Worm (Caenorhabditis elegans) whole organism, L3 larva: ENCODE results near the gene plpp-1.1.

ENCODE experiments used
- ZK546.5 ChIP-seq: sonication (generic microtip); optimal IDR thresholded peaks from 2 replicates; lab custom pipeline; 2017; ENCODE audit warnings: missing biosample characterization, missing genetic modification characterization
- aly-2 ChIP-seq: fragments of 150-350 bp; optimal IDR thresholded peaks from 2 replicates; lab custom pipeline; 2014; ENCODE audit warnings: missing biosample characterization, missing genetic modification characterization
- ama-1 ChIP-seq: fragments of 150-350 bp; optimal IDR thresholded peaks from 2 replicates; lab custom pipeline; 2018
- ceh-16 ChIP-seq: sonication (generic microtip); optimal IDR thresholded peaks from 2 replicates; lab custom pipeline; 2017; ENCODE audit warnings: missing biosample characterization, missing genetic modification characterization
- ceh-28 ChIP-seq: fragments of 150-350 bp; optimal IDR thresholded peaks from 2 replicates; lab custom pipeline; 2014; ENCODE audit warnings: missing biosample characterization, missing genetic modification reagents, missing genetic modification characterization
- ceh-9 ChIP-seq: sonication (generic microtip); optimal IDR thresholded peaks from 2 replicates; lab custom pipeline; 2018; ENCODE audit warnings: missing biosample characterization, missing genetic modification characterization
- daf-12 ChIP-seq: fragments of 150-350 bp; optimal IDR thresholded peaks from 2 replicates; lab custom pipeline; 2014; ENCODE audit warnings: missing biosample characterization, missing genetic modification reagents, missing genetic modification characterization
- egl-5 ChIP-seq: fragments of 150-350 bp; optimal IDR thresholded peaks from 2 replicates; lab custom pipeline; 2017; ENCODE audit warnings: missing biosample characterization, missing genetic modification reagents, missing genetic modification characterization, inconsistent platforms
- elt-1 ChIP-seq: fragments of 150-350 bp; optimal IDR thresholded peaks from 2 replicates; lab custom pipeline; 2014; ENCODE audit warnings: missing biosample characterization, missing genetic modification characterization
- elt-2 ChIP-seq: sonication (generic microtip); optimal IDR thresholded peaks from 2 replicates; lab custom pipeline; 2016; ENCODE audit warnings: missing genetic modification reagents, mild to moderate bottlenecking, missing genetic modification characterization, missing compliant biosample characterization
- elt-3 ChIP-seq, 3 experiments: fragments of 150-350 bp in 1 of 3; sonication (generic microtip) in 2 of 3; optimal IDR thresholded peaks; 2 replicates in 2 of 3; 4 replicates in 1 of 3; lab custom pipeline; 2014 to 2017; ENCODE audit warnings: missing biosample characterization in 3 of 3, missing genetic modification characterization in 3 of 3
- fkh-10 ChIP-seq: sonication (generic microtip); optimal IDR thresholded peaks from 2 replicates; lab custom pipeline; 2017; ENCODE audit warnings: missing biosample characterization, missing genetic modification reagents, missing genetic modification characterization
- fkh-2 ChIP-seq: fragments of 150-350 bp; optimal IDR thresholded peaks from 2 replicates; lab custom pipeline; 2014; ENCODE audit warnings: missing biosample characterization, missing genetic modification reagents, missing genetic modification characterization
- fos-1 ChIP-seq: fragments of 150-350 bp; optimal IDR thresholded peaks from 2 replicates; lab custom pipeline; 2014; ENCODE audit warnings: missing biosample characterization, missing genetic modification characterization
- hmg-11 ChIP-seq: sonication (generic microtip); optimal IDR thresholded peaks from 2 replicates; lab custom pipeline; 2016; ENCODE audit warnings: missing genetic modification characterization, missing compliant biosample characterization
- jun-1 ChIP-seq: fragments of 150-350 bp; optimal IDR thresholded peaks from 2 replicates; lab custom pipeline; 2014; ENCODE audit warnings: missing biosample characterization, missing genetic modification reagents, missing genetic modification characterization
- lin-15B ChIP-seq: fragments of 150-350 bp; optimal IDR thresholded peaks from 2 replicates; lab custom pipeline; 2014; ENCODE audit warnings: missing biosample characterization, missing genetic modification characterization
- lin-39 ChIP-seq: fragments of 150-350 bp; optimal IDR thresholded peaks from 2 replicates; lab custom pipeline; 2018; ENCODE audit warnings: missing biosample characterization, missing genetic modification reagents, missing genetic modification characterization
- mml-1 ChIP-seq: fragments of 150-350 bp; sonication (generic microtip); optimal IDR thresholded peaks from 3 replicates; lab custom pipeline; 2014; ENCODE audit warnings: missing biosample characterization, missing genetic modification characterization
- nfya-1 ChIP-seq: sonication (generic microtip); optimal IDR thresholded peaks from 2 replicates; lab custom pipeline; 2017; ENCODE audit warnings: missing genetic modification characterization, mild to moderate bottlenecking, missing compliant biosample characterization, antibody characterized with exemption, moderate library complexity; ENCODE audit not compliant: insufficient read depth
- nhr-11 ChIP-seq: fragments of 150-350 bp; optimal IDR thresholded peaks from 2 replicates; lab custom pipeline; 2014; ENCODE audit warnings: missing biosample characterization, missing genetic modification characterization
- nhr-23 ChIP-seq: fragments of 150-350 bp; optimal IDR thresholded peaks from 2 replicates; lab custom pipeline; 2014; ENCODE audit warnings: missing biosample characterization, missing genetic modification reagents, missing genetic modification characterization
- nhr-25 ChIP-seq: sonication (generic microtip); optimal IDR thresholded peaks from 2 replicates; lab custom pipeline; 2017; ENCODE audit warnings: missing biosample characterization, missing genetic modification characterization
- nhr-67 ChIP-seq: fragments of 150-350 bp; optimal IDR thresholded peaks from 2 replicates; lab custom pipeline; 2014; ENCODE audit warnings: missing biosample characterization, missing genetic modification characterization
- nhr-76 ChIP-seq: fragments of 150-350 bp; sonication (generic microtip); optimal IDR thresholded peaks from 5 replicates; lab custom pipeline; 2014; ENCODE audit warnings: missing biosample characterization, missing genetic modification characterization
- pha-4 ChIP-seq: fragments of 150-350 bp; optimal IDR thresholded peaks from 2 replicates; lab custom pipeline; 2014; ENCODE audit warnings: missing biosample characterization, missing genetic modification reagents, missing genetic modification characterization
- pqm-1 ChIP-seq: fragments of 150-350 bp; optimal IDR thresholded peaks from 2 replicates; lab custom pipeline; 2017; ENCODE audit warnings: missing biosample characterization, missing genetic modification characterization, inconsistent platforms
- sea-2 ChIP-seq: fragments of 150-350 bp; sonication (generic microtip); optimal IDR thresholded peaks from 4 replicates; lab custom pipeline; 2014; ENCODE audit warnings: missing biosample characterization, missing genetic modification reagents, missing genetic modification characterization
- snpc-4 ChIP-seq: fragments of 150-350 bp; optimal IDR thresholded peaks from 2 replicates; lab custom pipeline; 2014; ENCODE audit warnings: missing biosample characterization, missing genetic modification characterization
- tbx-2 ChIP-seq: sonication (generic microtip); optimal IDR thresholded peaks from 2 replicates; lab custom pipeline; 2016; ENCODE audit warnings: mild to moderate bottlenecking, missing genetic modification characterization, missing compliant biosample characterization
- unc-39 ChIP-seq: sonication (generic microtip); optimal IDR thresholded peaks from 4 replicates; lab custom pipeline; 2017; ENCODE audit warnings: missing biosample characterization, missing genetic modification characterization
- ztf-11 ChIP-seq: fragments of 150-350 bp; optimal IDR thresholded peaks from 2 replicates; lab custom pipeline; 2014; ENCODE audit warnings: missing biosample characterization, missing genetic modification characterization

plpp-1.1 gene

DNA sequence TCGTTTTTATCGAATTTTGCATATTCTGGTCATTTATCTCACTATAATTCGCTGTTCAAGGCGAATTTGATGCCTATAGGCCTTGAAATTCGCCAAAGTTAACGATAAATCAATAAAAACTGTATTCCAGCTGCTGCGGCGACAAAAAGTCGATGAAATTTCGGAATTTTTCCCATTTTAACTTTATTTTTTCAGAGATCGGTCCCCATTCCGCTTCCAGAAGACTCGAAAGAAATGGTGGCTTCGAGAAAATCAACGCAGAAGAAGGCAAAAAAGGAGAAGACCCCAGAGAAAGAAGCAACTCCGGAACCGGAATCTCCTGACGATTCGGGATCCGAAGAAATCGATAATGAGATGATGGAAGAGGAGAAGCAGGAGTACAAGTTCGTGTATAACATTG is 7.3 kb upstream of the plpp-1.1 start:
- TF ChIP-seq egl-5 (tag; lab: Kevin White, UChicago), result no peak

DNA sequence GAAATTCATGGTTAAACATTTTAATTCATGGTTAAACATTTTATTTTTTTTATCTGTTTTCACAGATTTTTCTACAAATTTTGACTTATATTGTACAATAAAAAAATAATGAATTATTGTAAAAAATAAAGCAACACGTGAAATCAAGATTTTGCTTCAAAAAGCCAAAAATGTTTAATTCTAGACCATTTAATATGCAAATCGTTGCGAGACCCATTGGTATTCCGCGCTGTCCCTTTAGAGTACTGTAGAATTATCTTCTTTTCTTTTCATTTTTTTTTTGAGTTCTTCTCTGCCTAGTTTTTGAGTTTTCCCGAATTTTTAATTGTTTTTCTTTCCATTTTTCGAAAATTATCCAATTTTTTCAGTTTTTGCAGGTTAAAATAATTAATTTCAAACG is 6.3 kb upstream of the plpp-1.1 start, which contains the start of gene Y14H12B.1:
TSS of gene Y14H12B.1 (plus strand) at position 363 of the 400 bp plus-strand sequence.
- TF ChIP-seq elt-1 (tag; lab: Kevin White, UChicago), result no peak

DNA sequence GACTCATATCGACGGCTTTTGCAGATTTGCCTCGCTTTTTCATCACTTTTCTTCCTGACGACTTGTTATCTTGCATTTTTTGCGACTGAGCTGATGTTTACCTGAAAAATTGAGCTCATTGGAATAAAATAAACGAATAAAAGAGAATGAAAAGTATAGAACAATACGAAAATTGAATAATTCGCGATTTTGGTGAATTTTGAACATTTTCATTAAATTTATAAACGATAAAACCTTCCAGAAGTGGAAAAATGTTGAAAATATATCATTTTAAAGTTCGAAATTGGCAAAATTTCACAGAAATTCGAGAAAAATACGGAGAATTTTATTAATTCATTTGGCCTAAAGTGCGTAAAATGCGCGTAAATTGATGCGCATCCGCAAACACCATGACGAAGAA is 5.8 kb upstream of the plpp-1.1 start, which contains the start of gene Y14H12B.2:
TSS of gene Y14H12B.2 (minus strand) at position 101 of the 400 bp plus-strand sequence.
- TF ChIP-seq sea-2 (GFP tag; lab: Kevin White, UChicago) (no peak), ama-1 (lab: Kevin White, UChicago) (no peak)

DNA sequence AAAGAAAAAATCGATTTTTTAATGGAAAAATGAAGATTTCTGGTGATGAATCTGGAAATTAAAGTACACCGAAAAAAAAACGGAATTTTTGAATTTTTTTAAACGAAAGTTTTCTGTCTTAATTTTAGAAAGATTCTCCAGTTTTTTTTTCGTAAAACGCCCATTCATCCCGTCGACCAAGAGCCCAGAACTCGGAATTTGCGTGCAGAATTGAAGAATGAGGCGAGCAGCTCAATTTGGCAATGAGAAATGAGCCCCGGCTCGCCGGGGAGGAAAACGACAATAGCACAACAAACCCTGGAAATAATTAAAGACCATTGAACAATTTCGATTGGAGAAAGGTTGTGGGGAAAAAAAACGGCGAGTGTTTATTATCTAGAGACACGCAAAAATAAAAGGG is 4.0 kb upstream of the plpp-1.1 start:
- TF ChIP-seq lin-39 (tag; lab: Kevin White, UChicago), result peak; percentile 4
- no peak for TF ChIP-seq elt-1 (tag; lab: Kevin White, UChicago)
- TF ChIP-seq ztf-11, result no peak
- TF ChIP-seq, all 47 proteins: peak for 1

DNA sequence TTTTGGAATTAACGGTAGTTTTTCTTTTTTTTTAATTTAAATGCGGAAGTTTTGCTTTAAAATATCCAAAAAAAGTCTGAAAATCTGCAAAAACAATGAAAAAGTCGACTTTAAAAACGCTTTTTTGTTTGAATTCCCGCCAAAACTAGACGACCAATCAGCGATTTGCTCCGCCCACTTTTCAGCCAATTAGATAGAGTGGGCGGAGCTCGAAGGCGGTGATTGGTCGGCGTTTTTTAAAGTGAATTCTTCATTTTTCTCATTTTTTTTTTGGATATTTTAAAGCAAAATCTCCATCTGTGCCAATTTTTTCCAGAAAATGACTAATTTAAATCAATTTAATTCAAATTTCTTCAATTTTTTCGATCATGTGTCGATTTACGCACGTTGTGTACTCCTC is 3.4 kb upstream of the plpp-1.1 start:
- TF ChIP-seq aly-2 (tag; lab: Kevin White, UChicago) (no peak), ceh-28 (tag; lab: Kevin White, UChicago) (no peak), ama-1 (lab: Kevin White, UChicago) (no peak), nfya-1 (peak; percentile 90), ZK546.5 (tag; lab: Kevin White, UChicago) (no peak), egl-5 (tag; lab: Kevin White, UChicago) (no peak), nhr-67 (tag; lab: Kevin White, UChicago) (no peak)

DNA sequence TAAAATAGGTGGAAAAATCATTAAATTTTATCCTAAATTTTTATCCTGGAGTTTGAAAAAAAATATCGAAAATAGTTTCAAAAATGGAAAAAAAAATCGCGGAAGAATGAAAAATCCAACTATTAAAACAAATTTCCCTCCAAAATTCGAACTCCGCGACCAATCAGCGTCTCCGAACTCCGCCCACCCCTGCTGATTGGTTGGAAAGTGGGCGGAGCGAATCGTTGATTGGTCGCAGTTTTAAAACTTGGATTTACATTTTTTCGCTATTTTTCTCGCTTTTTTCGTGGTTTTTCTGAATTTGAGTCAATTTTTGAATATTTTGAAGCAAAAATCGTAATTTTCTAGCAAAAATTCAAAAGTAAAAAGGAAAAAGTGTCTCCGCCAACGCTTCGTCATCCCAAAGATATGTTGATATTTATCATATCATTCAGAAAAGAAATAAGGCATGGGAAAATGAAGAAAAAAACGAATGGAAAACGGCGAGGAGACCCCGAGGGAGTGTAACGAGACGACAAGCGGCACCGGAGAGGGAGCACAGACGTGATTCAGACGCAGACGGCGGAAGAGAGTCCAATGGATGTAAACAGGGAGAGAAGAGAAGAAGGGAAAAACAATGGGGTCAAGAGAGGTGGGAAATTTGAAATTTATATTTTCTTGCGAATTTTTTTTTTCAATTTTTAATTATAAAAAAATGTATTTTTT is 2.8 kb upstream of the plpp-1.1 start:
- TF ChIP-seq snpc-4 (tag; lab: Kevin White, UChicago), result peak; percentile 40
- TF ChIP-seq pha-4 (tag; lab: Kevin White, UChicago), result peak; percentile 94
- TF ChIP-seq lin-39 (tag; lab: Kevin White, UChicago), result no peak
- TF ChIP-seq fkh-2, result no peak
- peak; percentile 17 for TF ChIP-seq pqm-1 (tag; lab: Kevin White, UChicago)
- TF ChIP-seq ceh-9 (tag; lab: Kevin White, UChicago), result no peak
- TF ChIP-seq nhr-67 (tag; lab: Kevin White, UChicago), result no peak
- TF ChIP-seq ZK546.5 (tag; lab: Kevin White, UChicago), result no peak
- no peak for TF ChIP-seq daf-12 (tag; lab: Kevin White, UChicago)
- peak; percentile 99 for TF ChIP-seq nfya-1
- TF ChIP-seq nhr-11 (tag; lab: Kevin White, UChicago), result no peak
- TF ChIP-seq nhr-23, result peak; percentile 94
- peak; percentile 22 for TF ChIP-seq lin-15B (tag; lab: Kevin White, UChicago)
- TF ChIP-seq fos-1 (tag; lab: Kevin White, UChicago), result no peak
- peak in 1 of 3 experiments; percentile 3 for TF ChIP-seq elt-3 (tag; optimal IDR thresholded peaks at IDR 0.05; lab: Kevin White, UChicago)
- TF ChIP-seq ceh-16 (tag; lab: Kevin White, UChicago), result no peak
- no peak for TF ChIP-seq jun-1 (tag; lab: Kevin White, UChicago)
- TF ChIP-seq hmg-11 (tag; lab: Kevin White, UChicago), result peak; percentile 49
- TF ChIP-seq tbx-2, result no peak
- TF ChIP-seq elt-2 (tag; lab: Kevin White, UChicago), result peak; percentile 42
- TF ChIP-seq, all 47 proteins: peak for 9

DNA sequence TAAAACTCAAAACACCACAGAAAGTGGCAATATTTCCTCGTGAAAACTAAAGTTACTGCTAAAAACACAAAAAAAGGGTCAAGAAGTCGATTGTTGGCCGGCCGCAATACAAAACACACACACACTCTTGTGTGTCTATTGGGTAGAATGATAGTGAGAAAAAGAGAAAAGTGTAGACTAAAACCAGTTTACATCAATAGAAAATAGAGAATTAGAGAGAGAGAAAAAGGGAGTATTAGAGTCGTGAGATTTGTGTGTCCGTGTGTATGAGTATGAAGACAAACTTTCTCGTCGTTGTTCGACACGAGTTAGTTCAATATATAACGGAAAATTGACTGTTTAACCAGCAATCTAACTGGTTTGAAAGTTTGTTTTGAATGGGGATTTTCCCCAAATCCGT is 1.7 kb upstream of the plpp-1.1 start:
- TF ChIP-seq nhr-11 (tag; lab: Kevin White, UChicago), result no peak
- no peak for TF ChIP-seq sea-2 (GFP tag; lab: Kevin White, UChicago)
- TF ChIP-seq fkh-10, result no peak
- no peak for TF ChIP-seq nhr-76
- peak; percentile 92 for TF ChIP-seq pha-4 (tag; lab: Kevin White, UChicago)
- TF ChIP-seq nhr-23, result peak; percentile 33
- no peak for TF ChIP-seq nhr-25 (tag; lab: Kevin White, UChicago)
- no peak for TF ChIP-seq mml-1 (tag; lab: Kevin White, UChicago)
- TF ChIP-seq nfya-1, result peak; percentile 85
- TF ChIP-seq unc-39 (tag; lab: Kevin White, UChicago), result no peak
